Worm (Caenorhabditis elegans): ENCODE results near the gene ZK1127.4.
A peak's percentile ranks its signal among the peaks of the same experiment; 100 is the strongest.

Gene ZK1127.4

DNA sequence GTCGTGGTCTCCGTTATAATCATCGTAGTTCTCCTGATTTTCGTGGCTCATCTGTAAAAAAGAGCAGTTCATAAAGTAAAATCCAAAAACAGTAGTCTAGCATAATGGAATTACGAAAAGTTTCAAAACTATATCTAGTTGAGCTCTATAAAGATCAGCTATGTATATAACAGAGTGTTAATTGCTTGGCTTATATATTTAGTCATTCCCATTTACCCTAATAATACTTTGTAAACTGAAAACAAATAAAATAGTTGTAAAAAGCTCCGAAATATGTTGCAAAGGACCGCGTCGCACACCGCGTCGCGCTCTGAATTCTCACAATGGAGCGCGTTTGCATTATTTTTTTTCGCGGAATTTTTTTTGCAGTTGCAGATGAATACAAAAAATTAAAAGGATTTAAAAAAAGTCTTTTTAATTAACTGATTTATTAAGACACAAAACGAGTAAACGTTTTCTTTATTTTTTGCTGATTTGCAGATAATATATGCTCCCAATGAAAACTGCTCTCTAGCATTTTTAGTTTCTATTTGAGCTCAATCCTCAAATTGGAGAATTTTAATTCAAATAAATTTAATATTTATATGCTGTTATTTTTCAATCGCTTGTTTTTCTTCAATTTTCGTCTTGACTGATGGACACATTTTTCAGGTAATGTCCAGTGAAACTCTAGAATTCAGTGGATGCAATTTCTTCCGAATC is 3.6 kb upstream of the ZK1127.4 start, which contains the start of the genes tcer-1 and ZK1127.5 (continued):
- no peak for TF ChIP-seq ceh-90 (tag; optimal IDR thresholded peaks at IDR 0.05)
- peak; percentile 26 to 70 (median 39) for TF ChIP-seq ceh-82 (tag; optimal IDR thresholded peaks at IDR 0.05)
- no peak for TF ChIP-seq unc-62 (GFP tag; optimal IDR thresholded peaks at IDR 0.05)
- TF ChIP-seq dpl-1 (GFP tag; optimal IDR thresholded peaks at IDR 0.05), result peak; percentile 54 to 82 (median 59)
- no peak for TF ChIP-seq unc-130 (tag; optimal IDR thresholded peaks at IDR 0.05)
- TF ChIP-seq lin-13 (GFP tag; optimal IDR thresholded peaks at IDR 0.05), result peak; percentile 2
- peak; percentile 50 for TF ChIP-seq nhr-71 (tag; optimal IDR thresholded peaks at IDR 0.05)
- TF ChIP-seq dsc-1 (tag; optimal IDR thresholded peaks at IDR 0.05), result peak; percentile 44
- no peak for TF ChIP-seq efl-3 (GFP tag; optimal IDR thresholded peaks at IDR 0.05)
- TF ChIP-seq nhr-19 (GFP tag; conservative IDR thresholded peaks at IDR 0.05), result peak; percentile 24; the same call in 1 of the 2 replicates
- TF ChIP-seq xbp-1 (tag; optimal IDR thresholded peaks at IDR 0.05), result peak; percentile 42
- TF ChIP-seq nhr-47 (tag; optimal IDR thresholded peaks at IDR 0.05), result peak; percentile 56
- TF ChIP-seq swsn-7 (tag; optimal IDR thresholded peaks at IDR 0.05), result peak; percentile 54
- TF ChIP-seq nhr-237 (tag; optimal IDR thresholded peaks at IDR 0.05), result peak; percentile 1
- TF ChIP-seq unc-30 (tag; optimal IDR thresholded peaks at IDR 0.05), result no peak
- TF ChIP-seq unc-86 (tag; optimal IDR thresholded peaks at IDR 0.05), result no peak
- TF ChIP-seq lin-14 (GFP tag; optimal IDR thresholded peaks at IDR 0.05), result peak; percentile 55
- TF ChIP-seq vab-15 (tag; optimal IDR thresholded peaks at IDR 0.05), result no peak
- no peak for TF ChIP-seq ceh-63 (GFP tag; optimal IDR thresholded peaks at IDR 0.05)
- no peak for TF ChIP-seq mef-2 (tag; optimal IDR thresholded peaks at IDR 0.05)
- TF ChIP-seq nhr-20 (tag; optimal IDR thresholded peaks at IDR 0.05), result peak; percentile 58
- TF ChIP-seq ztf-4 (tag; optimal IDR thresholded peaks at IDR 0.05), result no peak
- no peak for TF ChIP-seq lin-39 (tag; optimal IDR thresholded peaks at IDR 0.05)
- TF ChIP-seq F16B12.6 (tag; optimal IDR thresholded peaks at IDR 0.05), result peak; percentile 27
- no peak for TF ChIP-seq pag-3 (tag; optimal IDR thresholded peaks at IDR 0.05; ENCODE audit: borderline replicate concordance, insufficient read depth)
- no peak for TF ChIP-seq snpc-4 (tag; optimal IDR thresholded peaks at IDR 0.05)
- TF ChIP-seq elt-2 (tag; optimal IDR thresholded peaks at IDR 0.05), result no peak
- no peak for TF ChIP-seq isw-1 (GFP tag; IDR thresholded peaks at IDR 0.05)

- TF ChIP-seq unc-98 (GFP tag; IDR thresholded peaks at IDR 0.05) (no peak), unc-130 (tag; optimal IDR thresholded peaks at IDR 0.05) (no peak), unc-62 (GFP tag; optimal IDR thresholded peaks at IDR 0.05) (no peak)
Observed at ce11 chrII:7051778-7052177, 2.0 kb upstream of the ZK1127.4 start, which contains the start of gene ZK1127.12. Gene ZK1127.12, plus strand, starts transcription at chrII:7052078.

DNA sequence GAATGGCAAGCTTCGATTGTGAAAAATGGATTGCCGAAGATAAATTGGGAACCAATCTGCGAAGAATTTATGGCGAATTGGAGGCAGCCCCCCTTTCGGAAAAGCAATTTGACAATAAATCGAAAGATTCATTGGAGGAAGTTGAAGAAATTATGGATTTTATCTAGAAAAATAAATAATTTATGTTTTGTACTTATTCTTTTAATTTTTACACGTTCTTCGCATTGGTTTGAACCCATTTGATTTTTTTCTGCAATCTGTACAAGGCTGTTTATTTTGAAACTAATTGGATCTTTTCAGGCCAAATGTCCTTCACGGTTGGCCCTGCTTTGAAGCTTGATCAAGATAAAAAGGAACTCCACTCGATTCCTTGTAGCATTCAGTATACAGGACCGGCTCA is 748 bp upstream of the ZK1127.4 start, which contains the start of gene ZK1127.13:
Gene ZK1127.13 (plus strand): TSS at position 301 of the 400 bp plus-strand sequence.
- TF ChIP-seq lin-39 (tag; optimal IDR thresholded peaks at IDR 0.05) (no peak), nhr-84 (tag; optimal IDR thresholded peaks at IDR 0.05) (no peak), efl-1 (optimal IDR thresholded peaks at IDR 0.05) (no peak), efl-1 (GFP tag; optimal IDR thresholded peaks at IDR 0.05 in 1 of 2) (peak in 1 of 2 experiments; percentile 67)

DNA sequence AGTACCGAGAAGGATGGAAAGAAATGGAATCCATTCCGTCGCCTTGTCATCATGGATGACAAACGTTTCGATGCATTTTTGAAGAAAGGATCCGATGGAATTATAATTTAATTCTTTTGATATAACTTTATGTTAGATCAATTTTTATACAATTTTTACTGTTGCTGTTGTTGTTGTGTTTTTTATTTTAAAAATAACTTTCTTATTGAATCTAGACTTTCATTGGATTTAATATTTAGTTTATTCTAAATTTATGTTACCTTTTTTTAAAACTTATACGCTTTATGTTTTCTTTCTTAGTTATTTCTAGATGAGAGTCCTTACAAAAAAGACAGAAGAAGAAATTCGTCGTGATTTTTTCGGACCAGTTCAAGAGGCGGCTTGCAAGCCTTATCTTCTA is 1.2 kb downstream of the ZK1127.4 start, which contains the start of gene ZK1127.3:
Gene ZK1127.3 (plus strand): TSS at position 301 of the 400 bp plus-strand sequence.
- TF ChIP-seq zip-4 (GFP tag; optimal IDR thresholded peaks at IDR 0.05) (no peak), sptf-1 (tag; optimal IDR thresholded peaks at IDR 0.05) (no peak), snpc-4 (tag; optimal IDR thresholded peaks at IDR 0.05) (no peak), nhr-237 (tag; optimal IDR thresholded peaks at IDR 0.05) (no peak), aha-1 (tag; optimal IDR thresholded peaks at IDR 0.05) (no peak), lin-15B (tag; optimal IDR thresholded peaks at IDR 0.05) (no peak), swsn-7 (tag; optimal IDR thresholded peaks at IDR 0.05) (no peak)

All from whole organism, L1 larva.